Fruit fly (Drosophila melanogaster): ENCODE data around the gene mus312.

mus312 gene

DNA sequence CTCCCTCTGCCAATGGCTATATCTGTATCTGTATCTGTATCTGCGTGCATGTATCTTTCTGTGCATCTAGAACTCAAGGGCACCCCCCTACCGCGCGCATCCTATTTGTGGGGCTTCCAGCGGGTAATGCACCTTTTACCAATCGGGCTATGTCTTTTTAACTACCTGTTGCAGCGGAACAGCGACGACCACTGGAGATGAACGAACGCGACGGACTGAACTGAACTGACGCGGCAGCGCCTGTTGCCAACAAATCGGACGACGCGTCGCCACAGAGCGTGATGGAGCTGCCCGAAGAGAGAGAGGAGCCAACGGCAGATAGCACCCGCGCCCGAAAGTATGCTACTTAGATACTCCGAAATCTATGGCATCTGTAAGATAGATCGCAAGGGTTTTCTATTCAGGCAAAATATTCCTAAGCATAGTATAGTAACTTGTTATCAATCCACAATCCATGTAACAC is 16.1 kb downstream of the mus312 start, which contains the start of gene Cln7 (continued):
- TF ChIP-seq pan (optimal IDR thresholded peaks at IDR 0.05) (no peak), pan (GFP tag; optimal IDR thresholded peaks at IDR 0.05 in 1 of 2, IDR thresholded peaks at IDR 0.05 in 1 of 2) (peak in 1 of 2 experiments; percentile 17), ato (GFP tag; IDR thresholded peaks at IDR 0.05; ENCODE audit: partially characterized antibody) (peak; percentile 41; the same call in 1 of the 2 replicates), CG2116 (GFP tag; optimal IDR thresholded peaks at IDR 0.05) (peak; percentile 5), CG10654 (GFP tag; optimal IDR thresholded peaks at IDR 0.05) (no peak), crol (GFP tag; IDR thresholded peaks at IDR 0.05) (peak; percentile 86), CG6654 (GFP tag; optimal IDR thresholded peaks at IDR 0.05) (no peak), tin (GFP tag; optimal IDR thresholded peaks at IDR 0.05) (no peak), CG2875 (GFP tag; optimal IDR thresholded peaks at IDR 0.05) (peak; percentile 39), CG11695 (GFP tag; IDR thresholded peaks at IDR 0.05) (0 out of 3 replicates have a peak, but pooled peaks have one; percentile 17), oc (tag; optimal IDR thresholded peaks at IDR 0.05) (no peak), al (GFP tag; IDR thresholded peaks at IDR 0.05) (no peak), Stat92E (GFP tag; optimal IDR thresholded peaks at IDR 0.05) (peak in 1 of 3 experiments; percentile 88), CG10543 (GFP tag; optimal IDR thresholded peaks at IDR 0.05) (peak; percentile 56), CG9727 (GFP tag; optimal IDR thresholded peaks at IDR 0.05) (peak; percentile 40), D19A (tag; optimal IDR thresholded peaks at IDR 0.05) (peak; percentile 28), hkb (optimal IDR thresholded peaks at IDR 0.05) (no peak), hkb (GFP tag; IDR thresholded peaks at IDR 0.05) (peak; percentile 58), danr (GFP tag; IDR thresholded peaks at IDR 0.05) (no peak), CG4424 (GFP tag; optimal IDR thresholded peaks at IDR 0.05) (no peak), Meics (GFP tag; optimal IDR thresholded peaks at IDR 0.05) (peak; percentile 10), CG11504 (tag; optimal IDR thresholded peaks at IDR 0.05) (no peak), sob (GFP tag; IDR thresholded peaks at IDR 0.05) (peak; percentile 35; the same call in 1 of the 2 replicates), CG12391 (tag; optimal IDR thresholded peaks at IDR 0.05) (peak; percentile 12), Hmx (GFP tag; optimal IDR thresholded peaks at IDR 0.05) (no peak), CG10209 (GFP tag; optimal IDR thresholded peaks at IDR 0.05) (no peak), sqz (GFP tag; optimal IDR thresholded peaks at IDR 0.05) (peak; percentile 39), CG17612 (GFP tag; IDR thresholded peaks at IDR 0.05) (no peak), CG7271 (tag; optimal IDR thresholded peaks at IDR 0.05) (no peak), Max (GFP tag; optimal IDR thresholded peaks at IDR 0.05) (no peak), Scr (GFP tag; IDR thresholded peaks at IDR 0.05; ENCODE audit: partially characterized antibody) (peak; percentile 46), so (GFP tag; IDR thresholded peaks at IDR 0.05) (no peak; the same call in 2 of the 3 replicates), CG8281 (tag; optimal IDR thresholded peaks at IDR 0.05) (no peak), chm (GFP tag; IDR thresholded peaks at IDR 0.05) (peak; percentile 79), stwl (tag; optimal IDR thresholded peaks at IDR 0.05) (no peak), CG33213 (GFP tag; optimal IDR thresholded peaks at IDR 0.05) (no peak), CG8359 (GFP tag; optimal IDR thresholded peaks at IDR 0.05; ENCODE audit: borderline replicate concordance) (peak; percentile 2), CG2199 (GFP tag; IDR thresholded peaks at IDR 0.05) (peak; percentile 84; the same call in 2 of the 3 replicates), bbx (GFP tag; IDR thresholded peaks at IDR 0.05; ENCODE audit: partially characterized antibody) (peak; percentile 62), CG10267 (tag; optimal IDR thresholded peaks at IDR 0.05) (peak; percentile 39), CG34224 (GFP tag; IDR thresholded peaks at IDR 0.05; ENCODE audit: partially characterized antibody) (no peak), B-H2 (GFP tag; optimal IDR thresholded peaks at IDR 0.05) (peak; percentile 65), CG32767 (GFP tag; IDR thresholded peaks at IDR 0.05) (peak; percentile 74; the same call in 1 of the 2 replicates), CG16863 (GFP tag; optimal IDR thresholded peaks at IDR 0.05) (peak; percentile 31), CG16779 (GFP tag; IDR thresholded peaks at IDR 0.05) (0 out of 2 replicates have a peak, but pooled peaks have one; percentile 26), CG4404 (GFP tag; IDR thresholded peaks at IDR 0.05) (no peak), unpg (GFP tag; optimal IDR thresholded peaks at IDR 0.05) (peak; percentile 40), CG8944 (GFP tag; optimal IDR thresholded peaks at IDR 0.05) (no peak), GATAe (GFP tag; conservative IDR thresholded peaks at IDR 0.05) (no peak), CG15479 (GFP tag; optimal IDR thresholded peaks at IDR 0.05) (no peak)

Measured in whole organism, embryonic.